Fruit fly (Drosophila melanogaster): ENCODE results near the gene Ir10a.

The Ir10a gene

dm6 chrX:11338047-11338747, 27.2 kb upstream of the Ir10a start (continued):
- TF ChIP-seq Fer1 (GFP tag; optimal IDR thresholded peaks at IDR 0.05): peak; percentile 70
- no peak for TF ChIP-seq CG11560 (tag; IDR thresholded peaks at IDR 0.05)
- TF ChIP-seq Meics (GFP tag; optimal IDR thresholded peaks at IDR 0.05): peak; percentile 72
- no peak for TF ChIP-seq cas (GFP tag; IDR thresholded peaks at IDR 0.05)
- no peak for TF ChIP-seq CG4730 (GFP tag; IDR thresholded peaks at IDR 0.05)
- no peak for TF ChIP-seq Nf-YA (GFP tag; IDR thresholded peaks at IDR 0.05)
- peak; percentile 62 for TF ChIP-seq crc (GFP tag; optimal IDR thresholded peaks at IDR 0.05)
- TF ChIP-seq insv (GFP tag; optimal IDR thresholded peaks at IDR 0.05): no peak
- peak; percentile 80 for TF ChIP-seq CG12391 (tag; optimal IDR thresholded peaks at IDR 0.05)
- peak; percentile 73 for TF ChIP-seq seq (GFP tag; IDR thresholded peaks at IDR 0.05)
- no peak for TF ChIP-seq amos (GFP tag; IDR thresholded peaks at IDR 0.05; ENCODE audit: partially characterized antibody)
- peak; percentile 69 for TF ChIP-seq CG8924 (tag; optimal IDR thresholded peaks at IDR 0.05)
- TF ChIP-seq NfI (GFP tag; optimal IDR thresholded peaks at IDR 0.05): peak; percentile 66
- TF ChIP-seq danr (GFP tag; IDR thresholded peaks at IDR 0.05): peak; percentile 34; the same call in 1 of the 2 replicates
- TF ChIP-seq CG18476 (GFP tag; optimal IDR thresholded peaks at IDR 0.05): peak; percentile 72
- no peak for TF ChIP-seq H15 (GFP tag; IDR thresholded peaks at IDR 0.05)
- no peak for TF ChIP-seq CG12071 (GFP tag; optimal IDR thresholded peaks at IDR 0.05)
- TF ChIP-seq otp (GFP tag; IDR thresholded peaks at IDR 0.05): no peak
- peak; percentile 74 for TF ChIP-seq CG6689 (GFP tag; IDR thresholded peaks at IDR 0.05)
- TF ChIP-seq sug (tag; optimal IDR thresholded peaks at IDR 0.05): no peak
- TF ChIP-seq CG34224 (GFP tag; IDR thresholded peaks at IDR 0.05; ENCODE audit: partially characterized antibody): no peak
- TF ChIP-seq Spps (tag; optimal IDR thresholded peaks at IDR 0.05): no peak
- peak; percentile 27 for TF ChIP-seq CG6854 (GFP tag; optimal IDR thresholded peaks at IDR 0.05)
- TF ChIP-seq CG8281 (tag; optimal IDR thresholded peaks at IDR 0.05): no peak
- 0 out of 2 replicates have a peak, but pooled peaks have one; percentile 20 for TF ChIP-seq CG4404 (GFP tag; IDR thresholded peaks at IDR 0.05)
- TF ChIP-seq Bteb2 (GFP tag; optimal IDR thresholded peaks at IDR 0.05): peak; percentile 59
- no peak for TF ChIP-seq ara (GFP tag; IDR thresholded peaks at IDR 0.05)
- TF ChIP-seq zf30C (GFP tag; optimal IDR thresholded peaks at IDR 0.05): peak; percentile 52
- TF ChIP-seq B-H2 (GFP tag; optimal IDR thresholded peaks at IDR 0.05): no peak
- TF ChIP-seq Usf (GFP tag; optimal IDR thresholded peaks at IDR 0.05): peak; percentile 42
- TF ChIP-seq klu (GFP tag; IDR thresholded peaks at IDR 0.05): 0 out of 2 replicates have a peak, but pooled peaks have one; percentile 16
- TF ChIP-seq CG17829 (tag; optimal IDR thresholded peaks at IDR 0.05): peak; percentile 64
- peak; percentile 49 for TF ChIP-seq Fer3 (tag; optimal IDR thresholded peaks at IDR 0.05)
- peak; percentile 75 for TF ChIP-seq CG9437 (GFP tag; optimal IDR thresholded peaks at IDR 0.05)
- TF ChIP-seq salm (tag; optimal IDR thresholded peaks at IDR 0.05): no peak
- no peak for TF ChIP-seq C15 (GFP tag; IDR thresholded peaks at IDR 0.05)
- TF ChIP-seq pho (GFP tag; optimal IDR thresholded peaks at IDR 0.05): peak; percentile 55
- peak; percentile 15 for TF ChIP-seq ERR (GFP tag; optimal IDR thresholded peaks at IDR 0.05)
- TF ChIP-seq Hr51 (GFP tag; optimal IDR thresholded peaks at IDR 0.05): peak in 1 of 2 experiments; percentile 85
- TF ChIP-seq CG13894 (tag; optimal IDR thresholded peaks at IDR 0.05): no peak
- TF ChIP-seq jumu (GFP tag; optimal IDR thresholded peaks at IDR 0.05): peak; percentile 67
- TF ChIP-seq schlank (tag; optimal IDR thresholded peaks at IDR 0.05): no peak
- peak; percentile 68 for TF ChIP-seq CG15601 (tag; optimal IDR thresholded peaks at IDR 0.05)
- TF ChIP-seq CG11093 (GFP tag; IDR thresholded peaks at IDR 0.05): peak; percentile 12; the same call in 1 of the 3 replicates
- no peak for TF ChIP-seq tna (GFP tag; IDR thresholded peaks at IDR 0.05; ENCODE audit: partially characterized antibody)
- no peak for TF ChIP-seq CG7745 (tag; optimal IDR thresholded peaks at IDR 0.05)
- peak; percentile 79 for TF ChIP-seq CG9727 (GFP tag; optimal IDR thresholded peaks at IDR 0.05)
- peak; percentile 82 for TF ChIP-seq CG12104 (GFP tag; optimal IDR thresholded peaks at IDR 0.05)
- peak; percentile 78; the same call in 2 of the 4 replicates for TF ChIP-seq chinmo (GFP tag; IDR thresholded peaks at IDR 0.05; ENCODE audit: partially characterized antibody)
